Fruit fly (Drosophila melanogaster): ENCODE data around the gene Trpml.

The Trpml gene

DNA sequence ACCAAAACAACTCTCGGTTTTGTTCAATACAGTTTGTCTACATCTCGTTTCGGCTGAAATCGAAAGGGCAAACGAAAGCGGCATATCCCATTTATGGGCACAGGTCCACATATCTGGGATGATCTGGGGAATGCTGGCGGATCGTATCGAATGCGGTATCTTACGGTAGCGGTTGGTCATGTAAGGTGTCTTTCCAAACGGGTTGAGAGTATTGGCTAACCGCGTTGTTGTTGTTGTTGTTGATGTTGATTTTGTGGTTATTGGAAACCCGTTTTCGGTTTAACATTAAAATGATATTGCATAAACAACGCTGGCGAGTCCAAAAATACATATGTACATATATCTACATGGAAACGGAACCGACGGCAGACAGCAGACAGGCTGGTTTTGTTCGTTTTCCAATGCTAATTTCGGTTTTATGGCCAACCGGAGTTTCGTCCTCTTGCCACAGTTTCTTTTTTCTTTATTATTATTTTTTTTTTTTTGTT lies 23.9 kb downstream of the Trpml start (continued):
- TF ChIP-seq CG15601 (tag; optimal IDR thresholded peaks at IDR 0.05) (peak; percentile 22), chm (GFP tag; IDR thresholded peaks at IDR 0.05) (peak; percentile 53; the same call in 1 of the 2 replicates), CG8290 (GFP tag; optimal IDR thresholded peaks at IDR 0.05) (no peak), CG8290 (tag; optimal IDR thresholded peaks at IDR 0.05) (no peak), CG14710 (tag; optimal IDR thresholded peaks at IDR 0.05) (peak; percentile 50), dmrt11E (tag; optimal IDR thresholded peaks at IDR 0.05) (peak; percentile 16)

DNA sequence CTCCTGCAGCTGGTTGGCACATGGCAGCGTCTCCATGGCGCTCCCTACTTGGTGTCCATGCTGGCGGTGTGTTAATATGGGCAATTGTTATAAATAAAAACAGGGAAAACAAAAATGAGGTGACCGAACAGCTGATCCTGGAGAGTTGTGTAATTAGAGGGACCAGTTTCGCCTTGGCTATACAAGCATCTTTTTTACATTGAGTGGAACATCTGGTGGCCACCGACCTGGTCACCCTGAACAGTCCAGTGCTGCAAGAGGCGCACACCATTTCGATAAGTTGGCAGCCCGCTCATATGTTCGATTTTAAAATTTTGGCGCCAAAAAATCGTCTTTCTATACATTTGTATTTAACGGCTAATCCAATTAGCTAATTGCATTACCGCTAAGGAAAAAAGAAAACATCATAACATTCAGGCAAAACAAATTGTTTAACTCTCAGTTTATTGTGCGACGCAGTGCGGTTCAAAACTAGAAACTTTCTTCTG lies 30.9 kb downstream of the Trpml start, which contains the start of the genes CG8765 and Gbeta76C:
Gene CG8765, minus strand, starts transcription at position 154 of the 488 bp plus-strand sequence.
Gene Gbeta76C, plus strand, starts transcription at position 438 of the 488 bp plus-strand sequence.
- TF ChIP-seq Nf-YB (GFP tag; optimal IDR thresholded peaks at IDR 0.05) (peak; percentile 31), grau (tag; optimal IDR thresholded peaks at IDR 0.05) (no peak), vfl (GFP tag; optimal IDR thresholded peaks at IDR 0.05) (peak; percentile 55), CG17568 (GFP tag; optimal IDR thresholded peaks at IDR 0.05) (no peak), CG10462 (GFP tag; optimal IDR thresholded peaks at IDR 0.05) (no peak), CG11723 (GFP tag; optimal IDR thresholded peaks at IDR 0.05) (no peak), CG12744 (GFP tag; optimal IDR thresholded peaks at IDR 0.05) (peak; percentile 64), Spps (tag; optimal IDR thresholded peaks at IDR 0.05) (no peak), CG31365 (tag; optimal IDR thresholded peaks at IDR 0.05) (no peak), unpg (GFP tag; optimal IDR thresholded peaks at IDR 0.05) (no peak), repo (GFP tag; optimal IDR thresholded peaks at IDR 0.05) (peak; percentile 10), CG17361 (GFP tag; IDR thresholded peaks at IDR 0.05) (peak; percentile 29; the same call in 1 of the 3 replicates), CG9797 (GFP tag; optimal IDR thresholded peaks at IDR 0.05) (peak; percentile 97), Hr51 (GFP tag; optimal IDR thresholded peaks at IDR 0.05) (no peak), bowl (GFP tag; IDR thresholded peaks at IDR 0.05) (no peak), Fer2 (tag; optimal IDR thresholded peaks at IDR 0.05) (no peak), usp (GFP tag; optimal IDR thresholded peaks at IDR 0.05) (no peak), tin (GFP tag; optimal IDR thresholded peaks at IDR 0.05) (peak; percentile 16), CG14050 (GFP tag; IDR thresholded peaks at IDR 0.05) (no peak), nmo (GFP tag; optimal IDR thresholded peaks at IDR 0.05) (peak; percentile 45), CG31224 (GFP tag; IDR thresholded peaks at IDR 0.05) (no peak), hth (optimal IDR thresholded peaks at IDR 0.05) (no peak), BEAF-32 (GFP tag; optimal IDR thresholded peaks at IDR 0.05) (peak; percentile 54), eve (GFP tag; optimal IDR thresholded peaks at IDR 0.05) (no peak), phol (tag; optimal IDR thresholded peaks at IDR 0.05) (peak; percentile 70), CG6254 (GFP tag; optimal IDR thresholded peaks at IDR 0.05) (no peak), dm (GFP tag; optimal IDR thresholded peaks at IDR 0.05) (peak; percentile 73), CG13894 (tag; optimal IDR thresholded peaks at IDR 0.05) (peak; percentile 41), sug (tag; optimal IDR thresholded peaks at IDR 0.05) (no peak), CG2120 (GFP tag; optimal IDR thresholded peaks at IDR 0.05) (peak; percentile 71), cato (GFP tag; optimal IDR thresholded peaks at IDR 0.05; ENCODE audit: borderline replicate concordance) (no peak), otp (GFP tag; IDR thresholded peaks at IDR 0.05) (0 out of 3 replicates have a peak, but pooled peaks have one; percentile 15), dmrt99B (tag; optimal IDR thresholded peaks at IDR 0.05) (no peak), CG17912 (GFP tag; optimal IDR thresholded peaks at IDR 0.05) (no peak), psq (GFP tag; optimal IDR thresholded peaks at IDR 0.05) (no peak), CG17328 (GFP tag; IDR thresholded peaks at IDR 0.05) (peak; percentile 12; the same call in 1 of the 2 replicates), gcm2 (GFP tag; optimal IDR thresholded peaks at IDR 0.05) (no peak), CG18619 (GFP tag; optimal IDR thresholded peaks at IDR 0.05) (no peak), CG1603 (tag; optimal IDR thresholded peaks at IDR 0.05) (peak; percentile 88), crp (GFP tag; optimal IDR thresholded peaks at IDR 0.05) (peak; percentile 95 to 99), cwo (GFP tag; optimal IDR thresholded peaks at IDR 0.05) (no peak), CG11560 (tag; IDR thresholded peaks at IDR 0.05) (no peak), CG7357 (GFP tag; IDR thresholded peaks at IDR 0.05) (no peak), CG14710 (tag; optimal IDR thresholded peaks at IDR 0.05) (peak; percentile 65)

Measured in whole organism, embryonic.